Fruit fly (Drosophila melanogaster): ENCODE measurements around the gene CG42780.

CG42780 gene

DNA sequence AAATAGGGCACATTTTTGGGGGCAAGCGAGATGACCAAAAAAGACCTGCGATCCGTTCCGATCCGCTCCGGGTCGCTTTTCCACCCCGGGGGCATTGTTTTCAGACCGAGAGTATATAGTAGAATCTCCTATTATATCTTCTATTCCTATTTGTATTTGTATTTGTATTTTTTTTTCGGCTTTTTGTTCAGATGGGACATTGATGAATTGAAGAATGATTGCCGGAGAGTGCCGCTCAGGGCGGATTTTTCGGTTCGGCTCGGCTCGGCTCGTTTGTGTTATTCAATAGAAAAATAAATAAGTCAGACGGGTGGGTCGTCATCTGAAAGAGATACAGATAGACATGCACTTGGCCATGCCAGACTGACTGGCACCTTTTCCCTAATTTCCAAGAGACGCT lies 10.2 kb downstream of the CG42780 start (continued):
- TF ChIP-seq az2 (GFP tag; optimal IDR thresholded peaks at IDR 0.05) (no peak), chn (GFP tag; optimal IDR thresholded peaks at IDR 0.05) (no peak), CG18262 (tag; optimal IDR thresholded peaks at IDR 0.05) (no peak), CG42726 (GFP tag; IDR thresholded peaks at IDR 0.05; ENCODE audit: partially characterized antibody) (no peak), Scr (GFP tag; IDR thresholded peaks at IDR 0.05; ENCODE audit: partially characterized antibody) (no peak), CG17802 (tag; optimal IDR thresholded peaks at IDR 0.05) (no peak), cg (GFP tag; optimal IDR thresholded peaks at IDR 0.05) (no peak), Med (GFP tag) (peak; percentile 28), Dref (GFP tag; IDR thresholded peaks at IDR 0.05) (no peak)

DNA sequence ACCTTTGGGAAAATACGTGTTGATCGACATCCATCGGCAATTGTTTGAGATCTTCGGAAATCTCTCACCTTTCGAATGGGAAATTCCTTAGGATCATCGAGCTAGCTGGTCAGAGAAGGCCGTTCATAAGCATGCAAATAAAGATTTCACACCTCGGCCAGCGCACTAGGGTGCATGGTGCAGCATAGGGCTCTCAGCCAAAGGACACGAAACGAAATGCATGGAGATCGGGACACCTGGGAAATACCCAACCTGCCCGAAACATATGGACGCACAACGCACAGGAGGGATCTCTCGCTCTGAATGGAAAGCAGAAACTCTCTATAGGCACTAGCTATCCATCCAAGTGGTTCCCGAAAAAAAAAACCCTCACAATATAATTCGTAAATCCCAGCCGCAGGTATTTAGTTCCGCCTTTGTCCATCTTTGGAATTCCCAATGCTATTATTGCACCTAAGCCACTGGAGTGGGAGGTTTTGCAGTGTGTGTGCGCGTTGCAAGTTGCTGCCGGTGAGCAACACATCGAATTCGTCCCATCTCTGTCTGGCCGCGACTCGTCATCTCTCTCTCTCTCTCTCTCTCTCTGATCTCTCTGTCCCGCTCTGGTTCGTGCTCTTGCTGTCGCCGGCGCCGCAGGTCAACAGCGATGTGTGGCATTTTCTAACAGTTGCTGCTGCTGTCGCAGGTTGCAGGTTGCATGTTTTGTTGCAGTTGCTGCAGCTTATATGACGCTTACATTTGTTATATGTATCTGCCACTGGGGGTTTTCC lies 11.4 kb downstream of the CG42780 start:
- TF ChIP-seq CG7786 (GFP tag; optimal IDR thresholded peaks at IDR 0.05) (no peak), Trl (optimal IDR thresholded peaks at IDR 0.05) (peak; percentile 26 to 34), Trl (GFP tag; optimal IDR thresholded peaks at IDR 0.05) (no peak), cg (GFP tag; optimal IDR thresholded peaks at IDR 0.05) (peak; percentile 40), Lhr (GFP tag; optimal IDR thresholded peaks at IDR 0.05) (no peak), kni (GFP tag; optimal IDR thresholded peaks at IDR 0.05) (peak; percentile 49), CG16813 (GFP tag; IDR thresholded peaks at IDR 0.05; ENCODE audit: partially characterized antibody) (no peak; the same call in 2 of the 3 replicates), Poxn (GFP tag; IDR thresholded peaks at IDR 0.05) (no peak), D (optimal IDR thresholded peaks at IDR 0.05) (peak; percentile 94), D (GFP tag; optimal IDR thresholded peaks at IDR 0.05) (no peak), sna (GFP tag; IDR thresholded peaks at IDR 0.05; ENCODE audit: partially characterized antibody) (no peak), zen (tag; optimal IDR thresholded peaks at IDR 0.05) (peak; percentile 71), HLHmδ (GFP tag; optimal IDR thresholded peaks at IDR 0.05) (peak; percentile 35), CG17829 (tag; optimal IDR thresholded peaks at IDR 0.05) (no peak), lmd (GFP tag; IDR thresholded peaks at IDR 0.05) (no peak), NK7.1 (GFP tag; optimal IDR thresholded peaks at IDR 0.05) (no peak), esg (GFP tag; conservative IDR thresholded peaks at IDR 0.05) (no peak), CG6854 (GFP tag; optimal IDR thresholded peaks at IDR 0.05) (no peak), twi (tag; optimal IDR thresholded peaks at IDR 0.05) (peak; percentile 88), kah (GFP tag; optimal IDR thresholded peaks at IDR 0.05) (peak; percentile 12), CG1832 (GFP tag; optimal IDR thresholded peaks at IDR 0.05) (peak; percentile 91), slou (GFP tag; optimal IDR thresholded peaks at IDR 0.05) (no peak), ranshi (GFP tag; IDR thresholded peaks at IDR 0.05) (no peak), CG5180 (GFP tag; optimal IDR thresholded peaks at IDR 0.05) (peak; percentile 25), Dfd (GFP tag; optimal IDR thresholded peaks at IDR 0.05) (no peak), CG6765 (GFP tag; optimal IDR thresholded peaks at IDR 0.05) (no peak), CG4730 (GFP tag; IDR thresholded peaks at IDR 0.05) (no peak), wor (GFP tag; IDR thresholded peaks at IDR 0.05) (no peak), prd (optimal IDR thresholded peaks at IDR 0.05) (no peak), prd (GFP tag; IDR thresholded peaks at IDR 0.05) (peak; percentile 4; the same call in 1 of the 3 replicates), CG11085 (GFP tag; IDR thresholded peaks at IDR 0.05) (no peak), CG8478 (optimal IDR thresholded peaks at IDR 0.05) (peak; percentile 63), Hr78 (GFP tag; optimal IDR thresholded peaks at IDR 0.05) (peak in 1 of 2 experiments; percentile 26), CG11504 (tag; optimal IDR thresholded peaks at IDR 0.05) (peak; percentile 43), Neu2 (GFP tag; optimal IDR thresholded peaks at IDR 0.05; ENCODE audit: borderline replicate concordance) (no peak), CG18262 (tag; optimal IDR thresholded peaks at IDR 0.05) (no peak), Deaf1 (tag; optimal IDR thresholded peaks at IDR 0.05) (peak; percentile 45), tll (GFP tag; optimal IDR thresholded peaks at IDR 0.05) (peak in 1 of 2 experiments; percentile 73), cad (GFP tag; optimal IDR thresholded peaks at IDR 0.05) (peak; percentile 72), CG1603 (tag; optimal IDR thresholded peaks at IDR 0.05) (no peak), E2f2 (GFP tag; IDR thresholded peaks at IDR 0.05) (no peak), sens (GFP tag) (peak; percentile 25)
